Worm (Caenorhabditis elegans) whole organism, L2 larva: ENCODE data around the gene srbc-24.

Experiments
- F13H6.1 ChIP-seq: sonication (generic microtip); optimal IDR thresholded peaks from 2 replicates; lab custom pipeline; 2016; ENCODE audit warnings: missing genetic modification characterization, missing compliant biosample characterization
- R02D3.7 ChIP-seq: fragments of 150-350 bp; optimal IDR thresholded peaks from 2 replicates; lab custom pipeline; 2014; ENCODE audit warnings: missing biosample characterization, missing genetic modification characterization
- ZK546.5 ChIP-seq: sonication (generic microtip); optimal IDR thresholded peaks from 2 replicates; lab custom pipeline; 2017; ENCODE audit warnings: missing biosample characterization, missing genetic modification characterization
- alr-1 ChIP-seq: fragments of 150-350 bp; optimal IDR thresholded peaks from 2 replicates; lab custom pipeline; 2014; ENCODE audit warnings: missing biosample characterization, missing genetic modification characterization
- aly-2 ChIP-seq: fragments of 150-350 bp; optimal IDR thresholded peaks from 2 replicates; lab custom pipeline; 2014; ENCODE audit warnings: missing biosample characterization, missing genetic modification characterization
- blmp-1 ChIP-seq: sonication (generic microtip); optimal IDR thresholded peaks from 2 replicates; lab custom pipeline; 2017; ENCODE audit warnings: missing genetic modification characterization, mild to moderate bottlenecking, missing compliant biosample characterization, antibody characterized with exemption, moderate library complexity; ENCODE audit not compliant: insufficient read depth
- ceh-82 ChIP-seq: fragments of 150-350 bp; optimal IDR thresholded peaks from 2 replicates; lab custom pipeline; 2014; ENCODE audit warnings: missing biosample characterization, missing genetic modification characterization
- crh-2 ChIP-seq: sonication (generic microtip); optimal IDR thresholded peaks from 2 replicates; lab custom pipeline; 2017; ENCODE audit warnings: missing biosample characterization, missing genetic modification characterization
- dmd-4 ChIP-seq: sonication (generic microtip); optimal IDR thresholded peaks from 2 replicates; lab custom pipeline; 2017; ENCODE audit warnings: missing biosample characterization, missing genetic modification characterization
- egl-27 ChIP-seq: sonication (generic microtip); optimal IDR thresholded peaks from 3 replicates; lab custom pipeline; 2017; ENCODE audit warnings: missing biosample characterization, missing genetic modification reagents, missing genetic modification characterization
- lin-11 ChIP-seq: fragments of 150-350 bp; sonication (generic microtip); optimal IDR thresholded peaks from 2 replicates; lab custom pipeline; 2014; ENCODE audit warnings: missing biosample characterization, missing genetic modification characterization, inconsistent platforms, mixed read lengths
- lin-13 ChIP-seq: fragments of 150-350 bp; optimal IDR thresholded peaks from 2 replicates; lab custom pipeline; 2014; ENCODE audit warnings: missing biosample characterization, missing genetic modification reagents, missing genetic modification characterization
- lsy-2 ChIP-seq, 2 experiments: fragments of 150-350 bp in 1 of 2; sonication (generic microtip) in 1 of 2; optimal IDR thresholded peaks; 2 replicates each; lab custom pipeline; 2014 to 2017; ENCODE audit warnings: missing biosample characterization in 2 of 2, missing genetic modification characterization in 2 of 2
- mab-5 ChIP-seq: fragments of 150-350 bp; optimal IDR thresholded peaks from 2 replicates; lab custom pipeline; 2014; ENCODE audit warnings: missing biosample characterization, missing genetic modification characterization
- mbf-1 ChIP-seq: sonication (generic microtip); optimal IDR thresholded peaks from 2 replicates; lab custom pipeline; 2017; ENCODE audit warnings: missing biosample characterization, missing genetic modification characterization
- nhr-10 ChIP-seq: sonication (generic microtip); optimal IDR thresholded peaks from 2 replicates; lab custom pipeline; 2017; ENCODE audit warnings: missing biosample characterization, missing genetic modification characterization
- nhr-11 ChIP-seq: fragments of 150-350 bp; optimal IDR thresholded peaks from 2 replicates; lab custom pipeline; 2014; ENCODE audit warnings: missing biosample characterization, missing genetic modification characterization
- nhr-12 ChIP-seq: fragments of 150-350 bp; optimal IDR thresholded peaks from 2 replicates; lab custom pipeline; 2014; ENCODE audit warnings: missing biosample characterization, missing genetic modification characterization
- nhr-129 ChIP-seq: fragments of 150-350 bp; optimal IDR thresholded peaks from 2 replicates; lab custom pipeline; 2014; ENCODE audit warnings: missing biosample characterization, missing genetic modification characterization
- nhr-23 ChIP-seq: fragments of 150-350 bp; optimal IDR thresholded peaks from 2 replicates; lab custom pipeline; 2014; ENCODE audit warnings: missing biosample characterization, missing genetic modification reagents, missing genetic modification characterization
- nhr-6 ChIP-seq: fragments of 150-350 bp; optimal IDR thresholded peaks from 2 replicates; lab custom pipeline; 2014; ENCODE audit warnings: missing biosample characterization, missing genetic modification characterization
- sem-4 ChIP-seq: fragments of 150-350 bp; optimal IDR thresholded peaks from 2 replicates; lab custom pipeline; 2014; ENCODE audit warnings: missing biosample characterization, missing genetic modification reagents, missing genetic modification characterization
- skn-1 ChIP-seq: sonication (generic microtip); optimal IDR thresholded peaks from 2 replicates; lab custom pipeline; 2017; ENCODE audit warnings: missing biosample characterization, missing genetic modification characterization
- sma-3 ChIP-seq: sonication (generic microtip); optimal IDR thresholded peaks from 2 replicates; lab custom pipeline; 2016; ENCODE audit warnings: missing genetic modification reagents, missing genetic modification characterization, missing compliant biosample characterization
- sma-9 ChIP-seq, 2 experiments: fragments of 150-350 bp in 1 of 2; sonication (generic microtip) in 1 of 2; optimal IDR thresholded peaks; 2 replicates each; lab custom pipeline; 2014 to 2016; ENCODE audit warnings: missing genetic modification characterization in 2 of 2, mild to moderate bottlenecking in 1 of 2, missing biosample characterization in 1 of 2, missing compliant biosample characterization in 1 of 2, missing genetic modification reagents in 1 of 2, moderate library complexity in 1 of 2
- snpc-4 ChIP-seq: fragments of 150-350 bp; optimal IDR thresholded peaks from 2 replicates; lab custom pipeline; 2014; ENCODE audit warnings: missing biosample characterization, missing genetic modification characterization
- unc-39 ChIP-seq: fragments of 150-350 bp; optimal IDR thresholded peaks from 2 replicates; lab custom pipeline; 2014; ENCODE audit warnings: missing biosample characterization, missing genetic modification characterization
- unc-62 ChIP-seq: fragments of 150-350 bp; optimal IDR thresholded peaks from 2 replicates; lab custom pipeline; 2014; ENCODE audit warnings: missing biosample characterization, missing genetic modification reagents, missing genetic modification characterization
- zag-1 ChIP-seq: fragments of 150-350 bp; optimal IDR thresholded peaks from 2 replicates; lab custom pipeline; 2014; ENCODE audit warnings: missing biosample characterization, missing genetic modification characterization
- ztf-1 ChIP-seq: fragments of 200-800 bp; sonication (Bioruptor generic); conservative IDR thresholded peaks from 2 replicates; pipeline ENCODE4 v1.3.6; 2022; ENCODE audit warnings: missing genetic modification characterization, missing compliant biosample characterization
- ztf-11 ChIP-seq: sonication (generic microtip); optimal IDR thresholded peaks from 2 replicates; lab custom pipeline; 2017; ENCODE audit warnings: missing biosample characterization, missing genetic modification characterization
- ztf-4 ChIP-seq: fragments of 150-350 bp; optimal IDR thresholded peaks from 2 replicates; lab custom pipeline; 2014; ENCODE audit warnings: missing biosample characterization, missing genetic modification characterization

srbc-24 gene

DNA sequence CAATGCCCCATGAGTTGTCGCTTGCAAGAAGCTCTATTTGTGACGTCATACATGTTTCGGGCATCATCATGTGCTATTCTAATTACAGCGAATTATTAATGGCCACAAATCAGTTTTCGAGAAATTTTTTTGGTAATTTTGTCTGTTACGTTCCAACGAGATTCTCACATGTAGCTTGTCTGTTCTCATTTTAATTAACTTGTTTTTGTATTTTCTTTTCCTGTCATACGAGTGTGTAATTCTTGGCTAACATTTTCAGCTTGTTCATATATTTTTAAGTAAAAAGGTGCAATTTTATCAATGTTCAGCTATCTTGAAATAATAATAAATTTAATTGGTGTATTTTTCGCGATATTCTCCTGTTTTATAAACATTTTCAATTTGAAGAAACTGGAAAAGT is 3.7 kb downstream of the srbc-24 start, which contains the start of gene srbc-21:
Gene srbc-21, plus strand, starts transcription at position 301 of the 400 bp plus-strand sequence.
- no peak for TF ChIP-seq egl-27 (tag; lab: Kevin White, UChicago)
- TF ChIP-seq ztf-1 (GFP tag; lab: Robert Waterston, UW), result no peak
- TF ChIP-seq zag-1 (tag; lab: Kevin White, UChicago), result no peak
- TF ChIP-seq ztf-4, result no peak
- TF ChIP-seq ztf-11 (tag; lab: Kevin White, UChicago), result no peak
- TF ChIP-seq ZK546.5, result no peak
- no peak for TF ChIP-seq mab-5
- TF ChIP-seq ceh-82, result no peak
- TF ChIP-seq nhr-11 (tag; lab: Kevin White, UChicago), result no peak
- no peak for TF ChIP-seq mbf-1 (tag; lab: Kevin White, UChicago)
- TF ChIP-seq skn-1 (tag; lab: Kevin White, UChicago), result no peak
- no peak for TF ChIP-seq blmp-1
- TF ChIP-seq sem-4 (tag; lab: Kevin White, UChicago), result no peak

DNA sequence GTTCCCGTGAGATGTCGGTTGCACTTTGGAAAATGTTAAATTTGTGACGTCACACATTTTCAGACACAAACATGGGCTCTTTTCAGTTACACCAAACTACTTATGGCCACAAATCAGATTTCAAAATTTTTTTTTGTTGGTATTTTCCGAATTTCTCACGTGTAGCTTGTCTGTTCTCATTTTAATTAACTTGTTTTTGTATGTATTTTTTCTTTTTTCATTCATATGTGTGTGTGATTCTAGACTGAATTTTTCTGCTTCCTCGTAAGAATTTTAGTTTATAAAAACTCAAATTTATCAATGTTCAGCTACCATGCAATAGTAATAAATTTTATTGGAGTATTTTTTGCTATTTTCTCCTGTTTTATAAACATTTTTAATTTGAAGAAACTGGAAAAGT is 5.3 kb downstream of the srbc-24 start, which contains the start of gene srbc-22:
Gene srbc-22, plus strand, starts transcription at position 301 of the 400 bp plus-strand sequence.
- no peak for TF ChIP-seq sma-3 (GFP tag; lab: Kevin White, UChicago)

DNA sequence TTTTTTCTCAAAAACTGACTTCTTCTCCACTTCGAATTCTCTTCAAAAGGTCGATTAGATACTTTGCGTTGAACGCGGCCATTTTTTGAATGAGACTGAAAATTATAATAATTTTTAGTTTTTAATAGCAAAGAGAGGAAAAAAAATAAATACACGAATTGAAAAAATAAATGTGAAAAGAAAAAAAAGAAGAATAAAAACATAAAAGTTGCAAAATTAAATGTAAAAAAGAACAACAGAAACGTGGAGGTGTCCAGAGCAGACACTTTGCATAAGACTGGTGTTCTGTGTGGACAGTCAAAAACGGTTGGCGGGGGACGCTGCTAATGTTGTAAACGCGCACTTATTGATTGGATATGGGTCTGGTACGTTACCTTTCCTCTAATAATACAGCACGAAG is 7.8 kb downstream of the srbc-24 start, which contains the start of gene C45H4.14:
Gene C45H4.14, minus strand, starts transcription at position 101 of the 400 bp plus-strand sequence.
- no peak for TF ChIP-seq sma-3 (GFP tag; lab: Kevin White, UChicago)

DNA sequence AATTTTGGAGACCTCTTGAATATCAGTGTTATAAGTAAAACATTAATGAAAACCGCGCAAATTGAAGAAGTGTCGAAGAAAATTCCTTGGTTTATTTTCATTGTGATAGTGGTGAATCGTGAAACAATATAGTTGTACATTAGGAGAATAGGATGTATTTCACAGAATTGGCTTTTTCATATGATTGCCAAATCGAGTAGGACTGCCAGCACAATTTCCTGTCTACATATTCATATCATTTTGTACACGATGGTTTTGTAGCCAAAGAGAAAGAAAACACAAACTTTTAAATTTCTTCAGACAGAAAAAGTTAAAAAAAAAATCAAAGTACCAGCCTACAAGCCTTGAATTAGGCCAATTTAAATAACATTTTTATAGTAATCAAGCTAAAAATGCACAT is 12.2 kb downstream of the srbc-24 start, which contains the start of gene str-255:
Gene str-255, minus strand, starts transcription at position 101 of the 400 bp plus-strand sequence.
- TF ChIP-seq lin-11 (tag; lab: Kevin White, UChicago), result no peak
- TF ChIP-seq sma-9 (GFP tag; optimal IDR thresholded peaks at IDR 0.05; lab: Kevin White, UChicago), result no peak
- TF ChIP-seq sma-9 (tag; optimal IDR thresholded peaks at IDR 0.05; lab: Kevin White, UChicago), result no peak
- TF ChIP-seq ZK546.5, result no peak
- TF ChIP-seq F13H6.1 (tag; lab: Kevin White, UChicago), result no peak
- TF ChIP-seq nhr-12 (tag; lab: Kevin White, UChicago), result no peak
- TF ChIP-seq snpc-4 (tag; lab: Kevin White, UChicago), result no peak
- no peak for TF ChIP-seq unc-39
- no peak for TF ChIP-seq aly-2
- no peak for TF ChIP-seq mbf-1 (tag; lab: Kevin White, UChicago)
- TF ChIP-seq nhr-23 (tag; lab: Kevin White, UChicago), result no peak
- no peak for TF ChIP-seq nhr-6 (tag; lab: Kevin White, UChicago)
- no peak for TF ChIP-seq lin-13
- TF ChIP-seq nhr-129 (tag; lab: Kevin White, UChicago), result no peak
- TF ChIP-seq R02D3.7, result no peak
- TF ChIP-seq, all 48 proteins: peak for 0

DNA sequence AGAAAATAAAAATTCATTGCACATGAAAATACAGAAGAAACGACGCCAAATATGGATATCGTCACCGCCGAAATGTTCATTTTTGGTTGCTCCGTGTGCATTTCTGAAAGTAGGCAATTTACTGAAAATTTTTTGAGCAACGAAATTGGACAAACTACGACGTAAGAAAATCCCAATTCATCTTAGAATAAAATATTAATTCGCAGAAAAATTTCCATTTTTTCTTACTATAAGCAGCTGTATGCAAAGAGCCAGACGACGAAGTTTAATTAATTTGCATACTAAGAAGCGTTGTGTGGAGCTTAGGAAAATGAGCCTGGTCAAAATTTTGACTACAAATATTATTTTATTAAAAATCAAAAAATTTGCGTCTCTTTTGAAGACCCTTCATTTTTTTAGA is 15.1 kb downstream of the srbc-24 start, which contains the start of gene srbc-19:
Gene srbc-19, minus strand, starts transcription at position 101 of the 400 bp plus-strand sequence.
- TF ChIP-seq unc-62 (GFP tag; lab: Kevin White, UChicago) (no peak), dmd-4 (no peak), unc-39 (no peak)

DNA sequence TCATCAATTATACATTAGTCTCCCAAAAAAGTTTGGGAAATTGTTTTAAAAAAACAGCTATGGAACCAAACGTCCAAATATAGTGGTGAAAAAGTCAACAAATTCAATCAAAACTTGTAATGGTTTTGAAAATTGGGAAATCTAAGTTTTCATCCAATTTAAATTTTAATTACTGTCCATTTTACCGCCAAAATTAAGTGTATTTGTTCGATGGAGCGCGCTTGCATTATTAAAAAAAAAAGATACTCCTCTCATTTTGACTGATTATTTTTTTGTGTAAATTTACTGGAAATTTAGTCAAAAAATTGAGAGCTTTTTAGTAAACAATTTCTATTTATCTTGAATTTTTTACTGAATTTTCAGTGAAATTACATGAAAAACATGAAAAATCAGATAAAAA is 22.9 kb downstream of the srbc-24 start:
- TF ChIP-seq crh-2 (tag; lab: Kevin White, UChicago) (no peak), nhr-12 (tag; lab: Kevin White, UChicago) (no peak)

DNA sequence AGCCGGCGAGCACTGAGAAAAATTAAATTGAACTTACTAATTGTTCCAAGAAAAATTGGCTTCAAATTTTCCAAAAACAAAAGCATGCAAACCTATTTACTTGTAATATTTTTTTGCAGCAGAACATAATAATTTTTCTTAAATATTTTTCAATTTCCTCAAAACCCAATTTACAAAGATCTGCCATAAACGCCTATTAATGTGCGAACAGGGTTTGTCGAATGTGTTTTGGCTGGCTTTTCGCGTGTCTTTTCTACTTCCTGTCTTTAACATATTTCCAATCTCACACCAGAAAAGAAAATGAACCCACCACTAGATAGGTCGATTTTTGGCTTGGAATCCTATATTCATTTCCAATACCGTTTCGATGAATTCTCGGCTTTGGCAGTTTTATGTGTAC is 23.7 kb downstream of the srbc-24 start, which contains the start of gene C45H4.18:
Gene C45H4.18, plus strand, starts transcription at position 301 of the 400 bp plus-strand sequence.
- TF ChIP-seq alr-1 (tag; lab: Kevin White, UChicago), result no peak
- no peak for TF ChIP-seq F13H6.1 (tag; lab: Kevin White, UChicago)
- no peak for TF ChIP-seq lsy-2 (tag; optimal IDR thresholded peaks at IDR 0.05; lab: Kevin White, UChicago)
- TF ChIP-seq dmd-4, result no peak
- no peak for TF ChIP-seq nhr-11 (tag; lab: Kevin White, UChicago)
- TF ChIP-seq ztf-11 (tag; lab: Kevin White, UChicago), result no peak
- TF ChIP-seq nhr-10 (tag; lab: Kevin White, UChicago), result no peak
- no peak for TF ChIP-seq sem-4 (tag; lab: Kevin White, UChicago)
